Worm (Caenorhabditis elegans): Measurements from ENCODE around the gene srx-43.

DNA sequence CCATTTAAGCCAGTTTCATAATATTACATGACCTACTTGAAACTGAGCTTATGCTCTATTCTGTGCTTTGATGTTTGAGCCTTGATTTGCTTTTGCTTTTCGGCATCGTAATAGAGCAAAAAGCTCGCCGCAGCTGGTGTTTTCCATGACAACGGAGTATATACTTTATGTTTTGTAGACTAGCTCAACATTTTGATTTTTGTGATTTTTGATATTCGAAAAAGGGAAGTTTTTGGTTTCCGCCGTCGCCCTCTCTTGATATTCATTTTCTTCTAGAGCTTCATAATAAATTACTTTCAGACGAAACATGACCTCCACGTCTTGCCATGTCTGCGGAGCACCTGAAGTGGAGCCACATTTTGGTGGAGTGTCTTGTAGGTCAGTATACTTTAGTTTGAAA lies 15.5 kb upstream of the srx-43 start, which contains the start of gene nhr-63:
- no peak for TF ChIP-seq rbr-2 (tag; optimal IDR thresholded peaks at IDR 0.05)
- TF ChIP-seq arid-1 (GFP tag; conservative IDR thresholded peaks at IDR 0.05) = no peak
- no peak for TF ChIP-seq nhr-10 (tag; optimal IDR thresholded peaks at IDR 0.05)
- TF ChIP-seq unc-62 (GFP tag; optimal IDR thresholded peaks at IDR 0.05 in 1 of 2) = no peak
- no peak for TF ChIP-seq unc-62 (tag; optimal IDR thresholded peaks at IDR 0.05)

Data from whole organism, L4 larva.